Worm (Caenorhabditis elegans) whole organism, L4/young adult: Measurements from ENCODE around the gene sca-1.

Experiments used
- W03F9.2 ChIP-seq: fragments of 150-350 bp; optimal IDR thresholded peaks from 2 replicates; lab custom pipeline; 2014; ENCODE audit warnings: missing biosample characterization, missing genetic modification characterization
- dao-5 ChIP-seq: sonication (generic microtip); optimal IDR thresholded peaks from 2 replicates; lab custom pipeline; 2016; ENCODE audit warnings: missing genotype, missing genetic modification characterization, moderate library complexity, missing compliant biosample characterization
- him-1 ChIP-seq: sonication (generic microtip); optimal IDR thresholded peaks from 2 replicates; lab custom pipeline; 2016; ENCODE audit warnings: missing genotype, missing genetic modification reagents, missing genetic modification characterization, missing compliant biosample characterization

DNA sequence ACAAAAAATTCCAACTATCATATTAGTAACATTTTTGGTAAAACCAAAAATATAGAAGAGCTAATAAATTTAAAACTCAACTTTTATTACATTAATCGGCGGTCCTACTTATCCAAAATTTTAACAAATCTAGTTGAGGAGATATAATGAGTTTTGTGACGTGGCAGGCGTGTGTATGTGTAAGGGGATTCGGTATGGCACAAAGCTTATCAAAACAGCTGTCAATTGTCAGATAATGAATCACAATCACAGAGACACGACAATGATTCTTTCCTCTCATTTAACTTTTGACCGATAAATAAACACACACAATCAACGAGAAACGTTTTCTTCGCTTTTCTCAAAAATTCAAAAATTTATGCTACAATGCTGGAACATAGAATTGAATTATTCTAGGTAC is 14.6 kb downstream of the sca-1 start, which contains the start of gene K11D9.3:
- no peak for TF ChIP-seq W03F9.2 (tag; lab: Kevin White, UChicago)
- no peak for TF ChIP-seq him-1 (tag; lab: Kevin White, UChicago)
- TF ChIP-seq dao-5 (tag; lab: Kevin White, UChicago): no peak
